Worm (Caenorhabditis elegans) whole organism, L2 larva: ENCODE data around the gene pkhm-2.
A peak's percentile ranks its signal among the peaks of the same experiment; 100 is the strongest.

Experiments used
- C34F6.9 ChIP-seq: fragments of 150-350 bp; optimal IDR thresholded peaks from 2 replicates; lab custom pipeline; 2014; ENCODE audit warnings: missing biosample characterization, missing genetic modification characterization
- F13H6.1 ChIP-seq: sonication (generic microtip); optimal IDR thresholded peaks from 2 replicates; lab custom pipeline; 2016; ENCODE audit warnings: missing genetic modification characterization, missing compliant biosample characterization
- Y55F3AM.14 ChIP-seq: fragments of 200-800 bp; sonication (Bioruptor generic); optimal IDR thresholded peaks from 2 replicates; lab custom pipeline; 2018; ENCODE audit warnings: mild to moderate bottlenecking, missing genetic modification characterization, missing compliant biosample characterization
- ZK546.5 ChIP-seq: sonication (generic microtip); optimal IDR thresholded peaks from 2 replicates; lab custom pipeline; 2017; ENCODE audit warnings: missing biosample characterization, missing genetic modification characterization
- alr-1 ChIP-seq: fragments of 150-350 bp; optimal IDR thresholded peaks from 2 replicates; lab custom pipeline; 2014; ENCODE audit warnings: missing biosample characterization, missing genetic modification characterization
- aly-2 ChIP-seq: fragments of 150-350 bp; optimal IDR thresholded peaks from 2 replicates; lab custom pipeline; 2014; ENCODE audit warnings: missing biosample characterization, missing genetic modification characterization
- blmp-1 ChIP-seq: sonication (generic microtip); optimal IDR thresholded peaks from 2 replicates; lab custom pipeline; 2017; ENCODE audit warnings: missing genetic modification characterization, mild to moderate bottlenecking, missing compliant biosample characterization, antibody characterized with exemption, moderate library complexity; ENCODE audit not compliant: insufficient read depth
- ceh-16 ChIP-seq: fragments of 150-350 bp; optimal IDR thresholded peaks from 2 replicates; lab custom pipeline; 2014; ENCODE audit warnings: missing biosample characterization, missing genetic modification characterization
- crh-2 ChIP-seq: sonication (generic microtip); optimal IDR thresholded peaks from 2 replicates; lab custom pipeline; 2017; ENCODE audit warnings: missing biosample characterization, missing genetic modification characterization
- elt-3 ChIP-seq: sonication (generic microtip); optimal IDR thresholded peaks from 2 replicates; lab custom pipeline; 2017; ENCODE audit warnings: missing biosample characterization, missing genetic modification characterization
- fos-1 ChIP-seq: fragments of 150-350 bp; optimal IDR thresholded peaks from 2 replicates; lab custom pipeline; 2014; ENCODE audit warnings: missing biosample characterization, missing genetic modification characterization
- gmeb-1 ChIP-seq: fragments of 150-350 bp; optimal IDR thresholded peaks from 2 replicates; lab custom pipeline; 2014; ENCODE audit warnings: missing biosample characterization, missing genetic modification characterization
- lin-11 ChIP-seq: fragments of 150-350 bp; sonication (generic microtip); optimal IDR thresholded peaks from 2 replicates; lab custom pipeline; 2014; ENCODE audit warnings: missing biosample characterization, missing genetic modification characterization, inconsistent platforms, mixed read lengths
- lin-39 ChIP-seq: fragments of 150-350 bp; optimal IDR thresholded peaks from 2 replicates; lab custom pipeline; 2014; ENCODE audit warnings: missing biosample characterization, missing genetic modification reagents, missing genetic modification characterization
- mab-5 ChIP-seq: fragments of 150-350 bp; optimal IDR thresholded peaks from 2 replicates; lab custom pipeline; 2014; ENCODE audit warnings: missing biosample characterization, missing genetic modification characterization
- mdl-1 ChIP-seq, 2 experiments: fragments of 150-350 bp in 1 of 2; sonication (generic microtip) in 1 of 2; optimal IDR thresholded peaks; 2 replicates each; lab custom pipeline; 2017; ENCODE audit warnings: missing biosample characterization in 2 of 2, missing genetic modification characterization in 2 of 2
- nhr-11 ChIP-seq: fragments of 150-350 bp; optimal IDR thresholded peaks from 2 replicates; lab custom pipeline; 2014; ENCODE audit warnings: missing biosample characterization, missing genetic modification characterization
- nhr-21 ChIP-seq: fragments of 150-350 bp; optimal IDR thresholded peaks from 2 replicates; lab custom pipeline; 2014; ENCODE audit warnings: missing biosample characterization, missing genetic modification characterization
- nhr-237 ChIP-seq: fragments of 150-350 bp; optimal IDR thresholded peaks from 2 replicates; lab custom pipeline; 2014; ENCODE audit warnings: missing biosample characterization, missing genetic modification characterization
- nhr-25 ChIP-seq: fragments of 150-350 bp; sonication (generic microtip); optimal IDR thresholded peaks from 3 replicates; lab custom pipeline; 2014; ENCODE audit warnings: missing biosample characterization, missing genetic modification characterization
- nhr-6 ChIP-seq: fragments of 150-350 bp; optimal IDR thresholded peaks from 2 replicates; lab custom pipeline; 2014; ENCODE audit warnings: missing biosample characterization, missing genetic modification characterization
- nhr-77 ChIP-seq: fragments of 150-350 bp; optimal IDR thresholded peaks from 2 replicates; lab custom pipeline; 2014; ENCODE audit warnings: missing biosample characterization, missing genetic modification characterization
- sem-4 ChIP-seq: fragments of 150-350 bp; optimal IDR thresholded peaks from 2 replicates; lab custom pipeline; 2014; ENCODE audit warnings: missing biosample characterization, missing genetic modification reagents, missing genetic modification characterization
- skn-1 ChIP-seq: sonication (generic microtip); optimal IDR thresholded peaks from 2 replicates; lab custom pipeline; 2017; ENCODE audit warnings: missing biosample characterization, missing genetic modification characterization
- sma-3 ChIP-seq: sonication (generic microtip); optimal IDR thresholded peaks from 2 replicates; lab custom pipeline; 2016; ENCODE audit warnings: missing genetic modification reagents, missing genetic modification characterization, missing compliant biosample characterization
- sma-9 ChIP-seq, 2 experiments: fragments of 150-350 bp in 1 of 2; sonication (generic microtip) in 1 of 2; optimal IDR thresholded peaks; 2 replicates each; lab custom pipeline; 2014 to 2016; ENCODE audit warnings: missing genetic modification characterization in 2 of 2, mild to moderate bottlenecking in 1 of 2, missing biosample characterization in 1 of 2, missing compliant biosample characterization in 1 of 2, missing genetic modification reagents in 1 of 2, moderate library complexity in 1 of 2
- snpc-4 ChIP-seq: fragments of 150-350 bp; optimal IDR thresholded peaks from 2 replicates; lab custom pipeline; 2014; ENCODE audit warnings: missing biosample characterization, missing genetic modification characterization
- unc-39 ChIP-seq: fragments of 150-350 bp; optimal IDR thresholded peaks from 2 replicates; lab custom pipeline; 2014; ENCODE audit warnings: missing biosample characterization, missing genetic modification characterization
- unc-62 ChIP-seq: fragments of 150-350 bp; optimal IDR thresholded peaks from 2 replicates; lab custom pipeline; 2014; ENCODE audit warnings: missing biosample characterization, missing genetic modification reagents, missing genetic modification characterization
- zag-1 ChIP-seq: fragments of 150-350 bp; optimal IDR thresholded peaks from 2 replicates; lab custom pipeline; 2014; ENCODE audit warnings: missing biosample characterization, missing genetic modification characterization
- ztf-1 ChIP-seq: fragments of 200-800 bp; sonication (Bioruptor generic); conservative IDR thresholded peaks from 2 replicates; pipeline ENCODE4 v1.3.6; 2022; ENCODE audit warnings: missing genetic modification characterization, missing compliant biosample characterization
- ztf-11 ChIP-seq: sonication (generic microtip); optimal IDR thresholded peaks from 2 replicates; lab custom pipeline; 2017; ENCODE audit warnings: missing biosample characterization, missing genetic modification characterization
- ztf-4 ChIP-seq: fragments of 150-350 bp; optimal IDR thresholded peaks from 2 replicates; lab custom pipeline; 2014; ENCODE audit warnings: missing biosample characterization, missing genetic modification characterization

The pkhm-2 gene

ce11 chrX:15173303-15173904, 7.9 kb downstream of the pkhm-2 start, which contains the start of gene ucr-2.2 (continued):
- peak; percentile 75 for TF ChIP-seq nhr-6 (tag; lab: Kevin White, UChicago)
- TF ChIP-seq unc-62 (GFP tag; lab: Kevin White, UChicago), result no peak
- peak; percentile 86 for TF ChIP-seq snpc-4 (tag; lab: Kevin White, UChicago)
- peak; percentile 93 for TF ChIP-seq crh-2 (tag; lab: Kevin White, UChicago)
- peak; percentile 91 for TF ChIP-seq sma-9 (GFP tag; optimal IDR thresholded peaks at IDR 0.05; lab: Kevin White, UChicago)
- no peak for TF ChIP-seq sma-9 (tag; optimal IDR thresholded peaks at IDR 0.05; lab: Kevin White, UChicago)
- no peak for TF ChIP-seq nhr-25 (tag; lab: Kevin White, UChicago)
- TF ChIP-seq ceh-16, result no peak
- TF ChIP-seq lin-11 (tag; lab: Kevin White, UChicago), result peak; percentile 75
- TF ChIP-seq Y55F3AM.14, result no peak
- peak; percentile 83 for TF ChIP-seq fos-1 (tag; lab: Kevin White, UChicago)
- TF ChIP-seq elt-3 (tag; lab: Kevin White, UChicago), result no peak
- TF ChIP-seq nhr-11 (tag; lab: Kevin White, UChicago), result no peak
- peak; percentile 83 for TF ChIP-seq gmeb-1

- TF ChIP-seq aly-2, result no peak
- no peak for TF ChIP-seq skn-1 (tag; lab: Kevin White, UChicago)
- no peak for TF ChIP-seq mdl-1 (tag; optimal IDR thresholded peaks at IDR 0.05; lab: Kevin White, UChicago)
- TF ChIP-seq nhr-237 (tag; lab: Kevin White, UChicago), result no peak
- TF ChIP-seq lin-39 (tag; lab: Kevin White, UChicago), result no peak
- TF ChIP-seq lin-11 (tag; lab: Kevin White, UChicago), result no peak
- TF ChIP-seq fos-1 (tag; lab: Kevin White, UChicago), result no peak
- no peak for TF ChIP-seq sem-4 (tag; lab: Kevin White, UChicago)
- peak; percentile 86 for TF ChIP-seq snpc-4 (tag; lab: Kevin White, UChicago)
- peak; percentile 18 for TF ChIP-seq sma-9 (GFP tag; optimal IDR thresholded peaks at IDR 0.05; lab: Kevin White, UChicago)
- no peak for TF ChIP-seq sma-9 (tag; optimal IDR thresholded peaks at IDR 0.05; lab: Kevin White, UChicago)
- TF ChIP-seq alr-1, result no peak
- TF ChIP-seq nhr-21 (tag; lab: Kevin White, UChicago), result no peak
- no peak for TF ChIP-seq nhr-77 (tag; lab: Kevin White, UChicago)
- TF ChIP-seq blmp-1 (tag; lab: Kevin White, UChicago), result no peak
Measured at ce11 chrX:15170958-15171357, 10.3 kb downstream of the pkhm-2 start.

- TF ChIP-seq zag-1, result no peak
- TF ChIP-seq C34F6.9 (tag; lab: Kevin White, UChicago), result no peak
- no peak for TF ChIP-seq ztf-11 (tag; lab: Kevin White, UChicago)
- no peak for TF ChIP-seq nhr-237 (tag; lab: Kevin White, UChicago)
- no peak for TF ChIP-seq aly-2
- no peak for TF ChIP-seq mab-5 (tag; lab: Kevin White, UChicago)
- TF ChIP-seq crh-2 (tag; lab: Kevin White, UChicago), result no peak
- no peak for TF ChIP-seq nhr-21 (tag; lab: Kevin White, UChicago)
- no peak for TF ChIP-seq unc-39 (tag; lab: Kevin White, UChicago)
- no peak for TF ChIP-seq nhr-25 (tag; lab: Kevin White, UChicago)
- no peak for TF ChIP-seq sma-3 (GFP tag; lab: Kevin White, UChicago)
- TF ChIP-seq ztf-4 (tag; lab: Kevin White, UChicago), result no peak
Measured at ce11 chrX:15168424-15168823, 12.8 kb downstream of the pkhm-2 start, which contains the start of gene ocr-3. Gene ocr-3, plus strand, starts transcription at chrX:15168724.

ce11 chrX:15167692-15168091, 13.6 kb downstream of the pkhm-2 start:
- TF ChIP-seq sma-9 (GFP tag; optimal IDR thresholded peaks at IDR 0.05; lab: Kevin White, UChicago), result peak; percentile 12
- TF ChIP-seq sma-9 (tag; optimal IDR thresholded peaks at IDR 0.05; lab: Kevin White, UChicago), result no peak
- TF ChIP-seq Y55F3AM.14, result no peak
- TF ChIP-seq ztf-1 (GFP tag; lab: Robert Waterston, UW), result no peak
- no peak for TF ChIP-seq aly-2
- TF ChIP-seq unc-39 (tag; lab: Kevin White, UChicago), result no peak
- peak; percentile 61 for TF ChIP-seq fos-1 (tag; lab: Kevin White, UChicago)
- peak; percentile 52 for TF ChIP-seq crh-2 (tag; lab: Kevin White, UChicago)
- TF ChIP-seq sma-3 (GFP tag; lab: Kevin White, UChicago), result no peak
- TF ChIP-seq gmeb-1, result peak; percentile 22
- TF ChIP-seq mab-5 (tag; lab: Kevin White, UChicago), result no peak
- TF ChIP-seq ZK546.5, result no peak
- TF ChIP-seq F13H6.1, result no peak
- no peak for TF ChIP-seq elt-3 (tag; lab: Kevin White, UChicago)
